Worm (Caenorhabditis elegans): ENCODE measurements around the gene kin-16.
A peak's percentile ranks its signal among the peaks of the same experiment; 100 is the strongest.

DNA sequence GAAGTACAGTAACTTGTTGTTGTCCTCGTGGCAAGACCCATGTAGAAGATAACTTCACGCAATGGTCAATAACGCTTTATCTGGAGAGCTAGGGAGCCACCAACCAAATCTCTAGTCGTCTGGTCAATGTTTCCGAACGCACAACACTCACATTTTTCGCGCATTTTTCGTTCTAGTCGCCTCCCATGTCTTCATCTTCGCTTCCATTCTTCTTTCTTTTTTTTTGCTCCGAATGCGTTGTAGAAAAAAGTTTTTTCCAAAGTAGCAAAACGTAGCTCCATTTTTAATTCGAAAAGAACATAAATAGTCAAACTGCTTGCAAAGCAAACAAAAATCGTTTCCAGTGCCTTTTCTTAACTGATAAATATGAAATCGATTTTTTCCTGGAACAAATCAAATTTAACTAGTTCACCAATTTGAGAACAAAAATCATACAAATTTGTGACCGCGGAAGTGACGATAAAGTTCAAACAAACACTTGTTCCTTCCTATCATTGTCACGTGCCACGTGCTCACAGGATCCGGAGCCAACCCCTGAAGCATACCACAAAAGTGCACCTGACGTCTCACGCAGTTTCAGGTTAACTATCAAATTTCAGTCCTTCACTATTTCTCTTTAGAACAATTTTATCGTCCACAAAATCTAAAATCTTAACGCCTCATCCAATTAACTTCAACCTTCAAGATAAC, 16.9 kb downstream of the kin-16 start:
- peak in 1 of 2 experiments; percentile 91 for TF ChIP-seq unc-62 (GFP tag; optimal IDR thresholded peaks at IDR 0.05 in 1 of 2)
- TF ChIP-seq unc-62 (tag; optimal IDR thresholded peaks at IDR 0.05), result no peak
- no peak for TF ChIP-seq rbr-2 (tag; optimal IDR thresholded peaks at IDR 0.05)
- no peak for TF ChIP-seq mdl-1 (tag; optimal IDR thresholded peaks at IDR 0.05)
- TF ChIP-seq lin-39 (tag; optimal IDR thresholded peaks at IDR 0.05), result no peak
- TF ChIP-seq nhr-237 (tag; optimal IDR thresholded peaks at IDR 0.05), result no peak
- no peak for TF ChIP-seq nhr-11 (tag; optimal IDR thresholded peaks at IDR 0.05)
- no peak for TF ChIP-seq nhr-48 (tag; optimal IDR thresholded peaks at IDR 0.05)
- TF ChIP-seq nhr-76 (tag; optimal IDR thresholded peaks at IDR 0.05), result no peak

All from whole organism, L4 larva.